Fruit fly (Drosophila melanogaster): Measurements from ENCODE around the gene PolQ.

Gene PolQ

dm6 chr3R:12716894-12717293 is 4.8 kb upstream of the PolQ start (continued):
- TF ChIP-seq CG7368 (GFP tag; optimal IDR thresholded peaks at IDR 0.05) (no peak), CG15336 (GFP tag; IDR thresholded peaks at IDR 0.05) (peak; percentile 57), CG9139 (GFP tag; optimal IDR thresholded peaks at IDR 0.05) (peak; percentile 75), vri (GFP tag; optimal IDR thresholded peaks at IDR 0.05) (no peak), CG8319 (GFP tag; optimal IDR thresholded peaks at IDR 0.05) (no peak), Ets21C (GFP tag; optimal IDR thresholded peaks at IDR 0.05) (no peak), pdm3 (GFP tag; optimal IDR thresholded peaks at IDR 0.05) (no peak), CG34406 (GFP tag; optimal IDR thresholded peaks at IDR 0.05) (no peak), net (GFP tag; optimal IDR thresholded peaks at IDR 0.05) (peak; percentile 53), Met (GFP tag; optimal IDR thresholded peaks at IDR 0.05) (no peak), CG6792 (GFP tag; optimal IDR thresholded peaks at IDR 0.05) (no peak), esn (GFP tag; optimal IDR thresholded peaks at IDR 0.05) (no peak), CG6163 (GFP tag; IDR thresholded peaks at IDR 0.05) (no peak), eg (GFP tag; IDR thresholded peaks at IDR 0.05) (peak; percentile 38; the same call in 2 of the 3 replicates), Hr39 (GFP tag; optimal IDR thresholded peaks at IDR 0.05) (no peak), fkh (GFP tag; optimal IDR thresholded peaks at IDR 0.05) (no peak), Eip78C (GFP tag) (no peak), topi (GFP tag; optimal IDR thresholded peaks at IDR 0.05) (no peak), Blimp-1 (GFP tag; optimal IDR thresholded peaks at IDR 0.05) (no peak), CG32006 (GFP tag; optimal IDR thresholded peaks at IDR 0.05) (no peak), Smox (GFP tag; optimal IDR thresholded peaks at IDR 0.05) (no peak), CG10631 (GFP tag; optimal IDR thresholded peaks at IDR 0.05) (no peak), Sox15 (GFP tag; optimal IDR thresholded peaks at IDR 0.05) (no peak), salr (GFP tag; optimal IDR thresholded peaks at IDR 0.05) (no peak), CG1621 (tag; optimal IDR thresholded peaks at IDR 0.05) (peak; percentile 63), CG3032 (tag; optimal IDR thresholded peaks at IDR 0.05) (no peak), Eip93F (GFP tag; optimal IDR thresholded peaks at IDR 0.05) (no peak), CG3919 (GFP tag; optimal IDR thresholded peaks at IDR 0.05) (no peak), CG6808 (GFP tag; optimal IDR thresholded peaks at IDR 0.05) (peak; percentile 68), ss (GFP tag; optimal IDR thresholded peaks at IDR 0.05) (peak; percentile 78 to 81), fd85E (GFP tag; optimal IDR thresholded peaks at IDR 0.05) (no peak)

dm6 chr3R:12716251-12716650 is 4.2 kb upstream of the PolQ start:
- TF ChIP-seq dac (GFP tag; optimal IDR thresholded peaks at IDR 0.05) (no peak), Sox14 (GFP tag; optimal IDR thresholded peaks at IDR 0.05) (no peak), CG11294 (GFP tag; IDR thresholded peaks at IDR 0.05) (no peak), CG34406 (GFP tag; optimal IDR thresholded peaks at IDR 0.05) (no peak), CG8119 (GFP tag; IDR thresholded peaks at IDR 0.05) (no peak), vri (GFP tag; optimal IDR thresholded peaks at IDR 0.05) (no peak), CG31627 (GFP tag; optimal IDR thresholded peaks at IDR 0.05) (no peak), lz (GFP tag; optimal IDR thresholded peaks at IDR 0.05) (no peak), acj6 (GFP tag; optimal IDR thresholded peaks at IDR 0.05) (no peak), spab (GFP tag; optimal IDR thresholded peaks at IDR 0.05) (no peak), CG3032 (tag; optimal IDR thresholded peaks at IDR 0.05) (no peak)

- no peak for TF ChIP-seq CG1621 (tag; optimal IDR thresholded peaks at IDR 0.05)
Measured at dm6 chr3R:12715253-12715652, 3.2 kb upstream of the PolQ start.

dm6 chr3R:12704861-12705260 is 7.2 kb downstream of the PolQ start, which contains the start of gene CG12279:
CG12279 (plus strand) TSS chr3R:12705094.
- TF ChIP-seq CG4318 (GFP tag; optimal IDR thresholded peaks at IDR 0.05) = no peak
- TF ChIP-seq salr (GFP tag; optimal IDR thresholded peaks at IDR 0.05) = no peak
- TF ChIP-seq CG8119 (GFP tag; IDR thresholded peaks at IDR 0.05) = no peak

Data from whole organism, prepupa.